Worm (Caenorhabditis elegans) whole organism, L1 larva: ENCODE measurements around the gene C44H9.4.

Experiments used
- aly-2 ChIP-seq: fragments of 150-350 bp; optimal IDR thresholded peaks from 2 replicates; lab custom pipeline; 2014; ENCODE audit warnings: missing biosample characterization, missing genetic modification characterization
- ama-1 ChIP-seq: fragments of 150-350 bp; optimal IDR thresholded peaks from 2 replicates; lab custom pipeline; 2014
- hpl-2 ChIP-seq: fragments of 150-350 bp; optimal IDR thresholded peaks from 2 replicates; lab custom pipeline; 2014; ENCODE audit warnings: missing biosample characterization, missing genetic modification reagents, missing genetic modification characterization
- jun-1 ChIP-seq: fragments of 150-350 bp; optimal IDR thresholded peaks from 2 replicates; lab custom pipeline; 2014; ENCODE audit warnings: missing biosample characterization, missing genetic modification reagents, missing genetic modification characterization
- mdl-1 ChIP-seq, 2 experiments: fragments of 150-350 bp; optimal IDR thresholded peaks; 2 replicates each; lab custom pipeline; 2014 to 2017; ENCODE audit warnings: missing biosample characterization in 2 of 2, missing genetic modification characterization in 2 of 2, inconsistent platforms in 1 of 2
- nhr-237 ChIP-seq: fragments of 150-350 bp; optimal IDR thresholded peaks from 2 replicates; lab custom pipeline; 2014; ENCODE audit warnings: missing biosample characterization, missing genetic modification characterization
- nhr-28 ChIP-seq: fragments of 150-350 bp; optimal IDR thresholded peaks from 2 replicates; lab custom pipeline; 2014; ENCODE audit warnings: missing biosample characterization, missing genetic modification characterization
- pqm-1 ChIP-seq: sonication (generic microtip); optimal IDR thresholded peaks from 3 replicates; lab custom pipeline; 2017; ENCODE audit warnings: missing biosample characterization, missing genetic modification characterization
- tbx-2 ChIP-seq: sonication (generic microtip); optimal IDR thresholded peaks from 2 replicates; lab custom pipeline; 2016; ENCODE audit warnings: missing genetic modification characterization, missing compliant biosample characterization
- unc-130 ChIP-seq: fragments of 150-350 bp; optimal IDR thresholded peaks from 2 replicates; lab custom pipeline; 2017; ENCODE audit warnings: missing biosample characterization, missing genetic modification characterization, inconsistent platforms

- TF ChIP-seq unc-130 (tag; lab: Kevin White, UChicago), result no peak
- TF ChIP-seq nhr-237 (tag; lab: Kevin White, UChicago), result no peak
- no peak for TF ChIP-seq hpl-2 (GFP tag; lab: Kevin White, UChicago)
- no peak for TF ChIP-seq aly-2 (tag; lab: Kevin White, UChicago)
- TF ChIP-seq nhr-28, result no peak
- no peak for TF ChIP-seq jun-1 (tag; lab: Kevin White, UChicago)
- TF ChIP-seq ama-1, result peak; percentile 55
- TF ChIP-seq mdl-1 (tag; optimal IDR thresholded peaks at IDR 0.05; lab: Kevin White, UChicago), result no peak
- no peak for TF ChIP-seq pqm-1 (tag; lab: Kevin White, UChicago)
- no peak for TF ChIP-seq tbx-2
These were observed 23.7 kb upstream of the C44H9.4 start for ce11 chrV:12811810-12812209.
